Fruit fly (Drosophila melanogaster) whole organism, pupa: ENCODE measurements around the gene CG14147.

ENCODE experiments used
- CG10348 ChIP-seq: fragments of 200-800 bp; sonication (Bioruptor generic); IDR thresholded peaks from 2 replicates; pipeline ENCODE4 v1.3.6; 2022; ENCODE audit warnings: missing biosample characterization, missing genetic modification characterization
- CG12605 ChIP-seq: fragments of 200-800 bp; sonication (Bioruptor generic); IDR thresholded peaks from 2 replicates; pipeline ENCODE4 v1.3.6; 2022; ENCODE audit warnings: missing biosample characterization, missing genetic modification characterization
- CG13204 ChIP-seq: fragments of 200-800 bp; sonication (Bioruptor generic); optimal IDR thresholded peaks from 2 replicates; lab custom pipeline; 2018; ENCODE audit warnings: missing biosample characterization, mild to moderate bottlenecking, missing genetic modification characterization, moderate library complexity
- CG14655 ChIP-seq: fragments of 200-800 bp; sonication (Bioruptor generic); optimal IDR thresholded peaks from 3 replicates; lab custom pipeline; 2017; ENCODE audit warnings: mild to moderate bottlenecking, missing biosample characterization, missing genetic modification reagents, missing genetic modification characterization
- CG15710 ChIP-seq: fragments of 200-800 bp; sonication (Bioruptor generic); optimal IDR thresholded peaks from 2 replicates; lab custom pipeline; 2018; ENCODE audit warnings: missing biosample characterization, mild to moderate bottlenecking, missing genetic modification characterization, moderate library complexity
- CG17806 ChIP-seq: fragments of 200-800 bp; sonication (Bioruptor generic); optimal IDR thresholded peaks from 2 replicates; lab custom pipeline; 2018; ENCODE audit warnings: missing biosample characterization, mild to moderate bottlenecking, missing genetic modification characterization, moderate library complexity
- CG32121 ChIP-seq: fragments of 200-800 bp; sonication (Bioruptor generic); IDR thresholded peaks from 2 replicates; pipeline ENCODE4 v1.3.6; 2022; ENCODE audit warnings: missing biosample characterization, missing genetic modification characterization
- CG34367 ChIP-seq: fragments of 200-800 bp; sonication (Bioruptor generic); optimal IDR thresholded peaks from 2 replicates; lab custom pipeline; 2018; ENCODE audit warnings: missing biosample characterization, mild to moderate bottlenecking, missing genetic modification characterization
- CG4496 ChIP-seq: fragments of 200-800 bp; sonication (Bioruptor generic); IDR thresholded peaks from 3 replicates; pipeline ENCODE4 v1.3.6; 2022; ENCODE audit warnings: missing biosample characterization, missing genetic modification characterization
- CG8159 ChIP-seq: fragments of 200-800 bp; sonication (Bioruptor generic); optimal IDR thresholded peaks from 3 replicates; lab custom pipeline; 2018; ENCODE audit warnings: missing biosample characterization, mild to moderate bottlenecking, missing genetic modification characterization, moderate library complexity
- CG8301 ChIP-seq: fragments of 200-800 bp; sonication (Bioruptor generic); optimal IDR thresholded peaks from 2 replicates; lab custom pipeline; 2018; ENCODE audit warnings: missing biosample characterization, mild to moderate bottlenecking, missing genetic modification characterization
- CG9948 ChIP-seq: fragments of 200-800 bp; sonication (Bioruptor generic); optimal IDR thresholded peaks from 2 replicates; lab custom pipeline; 2018; ENCODE audit warnings: missing biosample characterization, mild to moderate bottlenecking, missing genetic modification characterization, moderate library complexity
- D1 ChIP-seq: fragments of 200-800 bp; sonication (Bioruptor generic); optimal IDR thresholded peaks from 2 replicates; lab custom pipeline; 2018; ENCODE audit warnings: missing biosample characterization, mild to moderate bottlenecking, missing genetic modification characterization, moderate library complexity
- EcR ChIP-seq: fragments of 200-800 bp; sonication (Bioruptor generic); optimal IDR thresholded peaks from 3 replicates; lab custom pipeline; 2019; ENCODE audit warnings: missing biosample characterization, missing genetic modification characterization, mild to moderate bottlenecking, moderate library complexity, missing genetic modification reagents
- Ets98B ChIP-seq: fragments of 200-800 bp; sonication (Bioruptor generic); IDR thresholded peaks from 2 replicates; pipeline ENCODE4 v1.3.6; 2022; ENCODE audit warnings: missing biosample characterization, missing genetic modification characterization
- Pif1A ChIP-seq: fragments of 200-800 bp; sonication (Bioruptor generic); optimal IDR thresholded peaks from 3 replicates; lab custom pipeline; 2016; ENCODE audit warnings: missing biosample characterization, missing genetic modification characterization
- Pif1B ChIP-seq: fragments of 200-800 bp; sonication (Bioruptor generic); optimal IDR thresholded peaks from 3 replicates; lab custom pipeline; 2016; ENCODE audit warnings: missing biosample characterization, missing genetic modification characterization
- Snoo ChIP-seq: fragments of 200-800 bp; sonication (Bioruptor generic); optimal IDR thresholded peaks from 3 replicates; lab custom pipeline; 2017; ENCODE audit warnings: missing biosample characterization, mild to moderate bottlenecking, missing genetic modification characterization, inconsistent platforms
- fd96Ca ChIP-seq: fragments of 200-800 bp; sonication (Bioruptor generic); IDR thresholded peaks from 3 replicates; pipeline ENCODE4 v1.3.6; 2022; ENCODE audit warnings: missing biosample characterization, missing genetic modification characterization
- gl ChIP-seq: fragments of 200-800 bp; sonication (Bioruptor generic); optimal IDR thresholded peaks from 2 replicates; lab custom pipeline; 2018; ENCODE audit warnings: missing biosample characterization, mild to moderate bottlenecking, missing genetic modification characterization
- rn ChIP-seq: fragments of 200-800 bp; sonication (Bioruptor generic); IDR thresholded peaks from 2 replicates; pipeline ENCODE4 v1.3.6; 2022; ENCODE audit warnings: missing biosample characterization, missing genetic modification characterization

Gene CG14147

dm6 chr3L:10946717-10947280, 25.6 kb upstream of the CG14147 start:
- no peak for TF ChIP-seq Ets98B
- peak; percentile 28 for TF ChIP-seq CG8159
- no peak for TF ChIP-seq rn (GFP tag; lab: Robert Waterston, UW)
- no peak for TF ChIP-seq gl (tag; lab: Kevin White, UChicago)
- TF ChIP-seq CG10348, result no peak
- TF ChIP-seq CG4496 (GFP tag; lab: Robert Waterston, UW), result no peak
- no peak for TF ChIP-seq fd96Ca (GFP tag; lab: Robert Waterston, UW)
- TF ChIP-seq CG32121 (GFP tag; lab: Robert Waterston, UW), result peak; percentile 54
- peak; percentile 8 for TF ChIP-seq CG14655 (GFP tag; lab: Kevin White, UChicago)
- TF ChIP-seq CG15710 (tag; lab: Kevin White, UChicago), result peak; percentile 24
- no peak for TF ChIP-seq Pif1B (GFP tag; lab: Kevin White, UChicago)
- no peak for TF ChIP-seq EcR (GFP tag; lab: Kevin White, UChicago)
- peak; percentile 6 for TF ChIP-seq CG17806 (tag; lab: Kevin White, UChicago)
- peak; percentile 9 for TF ChIP-seq CG9948 (tag; lab: Kevin White, UChicago)
- no peak for TF ChIP-seq CG12605 (GFP tag; lab: Robert Waterston, UW)
- no peak for TF ChIP-seq Pif1A (GFP tag; lab: Kevin White, UChicago)

dm6 chr3L:10949685-10950286, 22.7 kb upstream of the CG14147 start:
- no peak for TF ChIP-seq Ets98B
- TF ChIP-seq CG8301 (tag; lab: Kevin White, UChicago), result peak; percentile 49
- TF ChIP-seq Pif1A (GFP tag; lab: Kevin White, UChicago), result no peak
- TF ChIP-seq CG34367 (tag; lab: Kevin White, UChicago), result no peak
- TF ChIP-seq CG4496 (GFP tag; lab: Robert Waterston, UW), result no peak
- TF ChIP-seq fd96Ca (GFP tag; lab: Robert Waterston, UW), result no peak
- TF ChIP-seq gl (tag; lab: Kevin White, UChicago), result no peak
- TF ChIP-seq Snoo (tag; lab: Kevin White, UChicago), result no peak
- TF ChIP-seq CG14655 (GFP tag; lab: Kevin White, UChicago), result peak; percentile 54

dm6 chr3L:10951109-10951508, 21.3 kb upstream of the CG14147 start:
- TF ChIP-seq Pif1A (GFP tag; lab: Kevin White, UChicago) (peak; percentile 21), rn (GFP tag; lab: Robert Waterston, UW) (no peak), CG12605 (GFP tag; lab: Robert Waterston, UW) (no peak), EcR (GFP tag; lab: Kevin White, UChicago) (no peak), CG34367 (tag; lab: Kevin White, UChicago) (peak; percentile 38), CG13204 (GFP tag; lab: Kevin White, UChicago) (no peak), gl (tag; lab: Kevin White, UChicago) (no peak), Snoo (tag; lab: Kevin White, UChicago) (peak; percentile 28), D1 (tag; lab: Kevin White, UChicago) (no peak), CG10348 (no peak), CG15710 (tag; lab: Kevin White, UChicago) (peak; percentile 67), CG32121 (GFP tag; lab: Robert Waterston, UW) (peak; percentile 45), fd96Ca (GFP tag; lab: Robert Waterston, UW) (no peak), CG8159 (peak; percentile 82), Ets98B (no peak), Pif1B (GFP tag; lab: Kevin White, UChicago) (peak; percentile 21), CG4496 (GFP tag; lab: Robert Waterston, UW) (0 out of 3 replicates have a peak, but pooled peaks have one; percentile 7), CG8301 (tag; lab: Kevin White, UChicago) (peak; percentile 66), CG9948 (tag; lab: Kevin White, UChicago) (peak; percentile 74), CG17806 (tag; lab: Kevin White, UChicago) (peak; percentile 63), CG14655 (GFP tag; lab: Kevin White, UChicago) (peak; percentile 75)
- TF ChIP-seq, all 21 proteins: peak for 12

- TF ChIP-seq CG14655 (GFP tag; lab: Kevin White, UChicago), result no peak
- TF ChIP-seq CG9948 (tag; lab: Kevin White, UChicago), result peak; percentile 3
- TF ChIP-seq CG8301 (tag; lab: Kevin White, UChicago), result no peak
- peak; percentile 21 for TF ChIP-seq Pif1A (GFP tag; lab: Kevin White, UChicago)
- peak; percentile 6 for TF ChIP-seq CG17806 (tag; lab: Kevin White, UChicago)
- TF ChIP-seq CG15710 (tag; lab: Kevin White, UChicago), result peak; percentile 55
- no peak for TF ChIP-seq CG13204 (GFP tag; lab: Kevin White, UChicago)
- peak; percentile 65 for TF ChIP-seq CG8159
- TF ChIP-seq gl (tag; lab: Kevin White, UChicago), result no peak
- TF ChIP-seq fd96Ca (GFP tag; lab: Robert Waterston, UW), result no peak
- TF ChIP-seq Ets98B, result no peak
- TF ChIP-seq Pif1B (GFP tag; lab: Kevin White, UChicago), result peak; percentile 25
- TF ChIP-seq CG10348, result no peak
- TF ChIP-seq CG34367 (tag; lab: Kevin White, UChicago), result peak; percentile 31
- TF ChIP-seq EcR (GFP tag; lab: Kevin White, UChicago), result peak; percentile 2
- no peak for TF ChIP-seq CG4496 (GFP tag; lab: Robert Waterston, UW)
- no peak for TF ChIP-seq rn (GFP tag; lab: Robert Waterston, UW)
- peak; percentile 36 for TF ChIP-seq Snoo (tag; lab: Kevin White, UChicago)
- no peak for TF ChIP-seq CG32121 (GFP tag; lab: Robert Waterston, UW)
- no peak for TF ChIP-seq D1 (tag; lab: Kevin White, UChicago)
- TF ChIP-seq CG12605 (GFP tag; lab: Robert Waterston, UW), result no peak
Measured at dm6 chr3L:10952106-10952653, 20.3 kb upstream of the CG14147 start.
